In the genomic region with DNA sequence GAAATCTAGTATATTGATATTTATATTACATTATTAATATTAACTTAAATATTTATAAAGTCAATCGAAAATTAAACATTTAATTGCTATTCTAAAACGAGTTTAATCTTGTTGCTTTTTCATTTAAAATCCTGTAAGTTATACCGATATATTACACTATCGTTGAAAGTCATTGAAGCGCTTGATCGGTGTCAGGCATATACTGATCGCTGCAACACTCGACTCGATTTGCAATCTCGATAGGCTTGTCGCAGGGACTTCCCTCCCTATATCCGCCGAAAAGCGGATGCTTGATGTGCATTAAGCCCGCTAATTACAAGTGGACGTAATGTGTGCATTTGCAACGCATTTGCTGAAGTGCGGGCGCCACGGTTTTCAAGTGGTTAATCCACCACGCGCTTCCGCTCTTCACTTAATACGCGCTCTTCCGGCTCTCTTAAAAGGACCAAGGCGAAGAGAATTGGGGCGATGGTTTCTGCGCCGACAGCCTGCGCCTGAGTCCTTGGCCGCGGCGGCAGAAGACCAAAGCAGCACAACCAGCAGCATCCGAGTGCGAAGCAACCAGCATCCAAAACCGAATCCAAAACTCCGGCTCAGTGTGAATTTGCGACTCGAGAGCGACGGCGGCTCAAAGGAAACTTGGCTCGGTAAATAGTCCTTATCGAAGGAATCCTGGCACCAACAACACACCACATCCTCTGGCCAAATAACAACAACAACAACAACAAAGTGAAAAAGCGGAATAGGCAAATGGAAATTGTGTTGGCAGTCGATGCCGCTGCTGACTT, we compare ENCODE assay signal across 1 fruit fly cellular context.
TF ChIP-seq lines count a peak whose summit lies in the region.

Gene CG42613 (plus strand): TSS at position 279 of the 788 bp plus-strand sequence.

TF ChIP-seq in whole organism, embryonic, 481 proteins besides CTCF, POLR2A, EP300 and RAD21 (continued from another document and continues in another):
- peak; percentile 1 for TF ChIP-seq gfzf (GFP tag; optimal IDR thresholded peaks at IDR 0.05; lab: Kevin White, UChicago)
- 0 out of 3 replicates have a peak, but pooled peaks have one; percentile 37 for TF ChIP-seq CG2889 (GFP tag; IDR thresholded peaks at IDR 0.05; lab: Robert Waterston, UW)
- peak; percentile 72 for TF ChIP-seq Deaf1 (tag; optimal IDR thresholded peaks at IDR 0.05; lab: Kevin White, UChicago)
- peak; percentile 25; the same call in 1 of the 3 replicates for TF ChIP-seq mld (GFP tag; IDR thresholded peaks at IDR 0.05; lab: Robert Waterston, UW; ENCODE audit: partially characterized antibody)
- peak; percentile 15 for TF ChIP-seq CG3995 (GFP tag; optimal IDR thresholded peaks at IDR 0.05; lab: Kevin White, UChicago)
- TF ChIP-seq so (GFP tag; IDR thresholded peaks at IDR 0.05; lab: Robert Waterston, UW) = peak; percentile 82; the same call in 2 of the 3 replicates
- TF ChIP-seq wdn (GFP tag; IDR thresholded peaks at IDR 0.05; lab: Robert Waterston, UW) = peak; percentile 53; the same call in 1 of the 2 replicates
- TF ChIP-seq CG10462 (GFP tag; optimal IDR thresholded peaks at IDR 0.05; lab: Kevin White, UChicago) = peak; percentile 2
- peak; percentile 71 for TF ChIP-seq BtbVII (GFP tag; optimal IDR thresholded peaks at IDR 0.05; lab: Kevin White, UChicago)
- TF ChIP-seq CG11398 (GFP tag; optimal IDR thresholded peaks at IDR 0.05; lab: Kevin White, UChicago) = peak; percentile 24
- TF ChIP-seq lola (GFP tag; optimal IDR thresholded peaks at IDR 0.05; lab: Kevin White, UChicago) = peak in 1 of 3 experiments; percentile 50
- peak; percentile 81 for TF ChIP-seq lab (GFP tag; optimal IDR thresholded peaks at IDR 0.05; lab: Kevin White, UChicago)
- TF ChIP-seq sens-2 (GFP tag; IDR thresholded peaks at IDR 0.05; lab: Robert Waterston, UW) = 0 out of 2 replicates have a peak, but pooled peaks have one; percentile 47
- peak; percentile 2 for TF ChIP-seq nmo (GFP tag; optimal IDR thresholded peaks at IDR 0.05; lab: Kevin White, UChicago)
- TF ChIP-seq CG12769 (tag; optimal IDR thresholded peaks at IDR 0.05; lab: Kevin White, UChicago) = peak; percentile 12
- no peak for TF ChIP-seq esg (GFP tag; conservative IDR thresholded peaks at IDR 0.05; lab: Robert Waterston, UW)
- TF ChIP-seq Fer2 (tag; optimal IDR thresholded peaks at IDR 0.05; lab: Kevin White, UChicago) = peak; percentile 35
- peak; percentile 27 for TF ChIP-seq CG1529 (GFP tag; optimal IDR thresholded peaks at IDR 0.05; lab: Kevin White, UChicago)
- TF ChIP-seq hth (optimal IDR thresholded peaks at IDR 0.05; lab: Kevin White, UChicago) = no peak
- peak; percentile 49; the same call in 2 of the 3 replicates for TF ChIP-seq Dbx (GFP tag; IDR thresholded peaks at IDR 0.05; lab: Robert Waterston, UW)
- TF ChIP-seq CG8478 (optimal IDR thresholded peaks at IDR 0.05; lab: Kevin White, UChicago) = no peak
- no peak for TF ChIP-seq lov (optimal IDR thresholded peaks at IDR 0.05; lab: Kevin White, UChicago)
- peak; percentile 84; the same call in 2 of the 3 replicates for TF ChIP-seq lov (GFP tag; IDR thresholded peaks at IDR 0.05; lab: Robert Waterston, UW)
- TF ChIP-seq TFAM (GFP tag; optimal IDR thresholded peaks at IDR 0.05; lab: Kevin White, UChicago) = peak; percentile 26
- TF ChIP-seq pum (GFP tag; optimal IDR thresholded peaks at IDR 0.05; lab: Kevin White, UChicago) = peak; percentile 16
- peak; percentile 39 for TF ChIP-seq abd-A (tag; optimal IDR thresholded peaks at IDR 0.05; lab: Kevin White, UChicago)
- peak in 1 of 2 experiments; percentile 20 for TF ChIP-seq Pdp1 (GFP tag; optimal IDR thresholded peaks at IDR 0.05; lab: Kevin White, UChicago)
- TF ChIP-seq CG5953 (GFP tag; IDR thresholded peaks at IDR 0.05; lab: Robert Waterston, UW) = peak; percentile 54; the same call in 1 of the 2 replicates
- no peak for TF ChIP-seq grn (GFP tag; optimal IDR thresholded peaks at IDR 0.05; lab: Kevin White, UChicago)
- no peak for TF ChIP-seq CG14667 (GFP tag; IDR thresholded peaks at IDR 0.05; lab: Robert Waterston, UW)
- no peak for TF ChIP-seq CG31388 (GFP tag; optimal IDR thresholded peaks at IDR 0.05; lab: Kevin White, UChicago)
- TF ChIP-seq ac (GFP tag; optimal IDR thresholded peaks at IDR 0.05; lab: Kevin White, UChicago) = no peak
- peak; percentile 52 for TF ChIP-seq HmgD (GFP tag; optimal IDR thresholded peaks at IDR 0.05; lab: Kevin White, UChicago)
- peak; percentile 63 for TF ChIP-seq CG14441 (GFP tag; IDR thresholded peaks at IDR 0.05; lab: Robert Waterston, UW)
- no peak for TF ChIP-seq tup (GFP tag; optimal IDR thresholded peaks at IDR 0.05; lab: Kevin White, UChicago)
- TF ChIP-seq Optix (GFP tag; IDR thresholded peaks at IDR 0.05; lab: Robert Waterston, UW) = peak; percentile 57
- peak; percentile 41; the same call in 1 of the 2 replicates for TF ChIP-seq ap (GFP tag; IDR thresholded peaks at IDR 0.05; lab: Robert Waterston, UW)
- TF ChIP-seq CG6175 (GFP tag; IDR thresholded peaks at IDR 0.05; lab: Robert Waterston, UW) = no peak
- TF ChIP-seq cwo (GFP tag; optimal IDR thresholded peaks at IDR 0.05; lab: Kevin White, UChicago) = no peak
- peak; percentile 46; the same call in 1 of the 2 replicates for TF ChIP-seq CG2129 (GFP tag; IDR thresholded peaks at IDR 0.05; lab: Robert Waterston, UW; ENCODE audit: partially characterized antibody)
- peak; percentile 28 for TF ChIP-seq grau (tag; optimal IDR thresholded peaks at IDR 0.05; lab: Kevin White, UChicago)
- peak; percentile 44 for TF ChIP-seq CG32532 (GFP tag; IDR thresholded peaks at IDR 0.05; lab: Robert Waterston, UW)
- TF ChIP-seq CG1603 (tag; optimal IDR thresholded peaks at IDR 0.05; lab: Kevin White, UChicago) = peak; percentile 89
- peak; percentile 18 for TF ChIP-seq Dip3 (GFP tag; optimal IDR thresholded peaks at IDR 0.05; lab: Kevin White, UChicago)
- TF ChIP-seq Lpt (GFP tag; optimal IDR thresholded peaks at IDR 0.05; lab: Kevin White, UChicago) = no peak
- peak; percentile 89 for TF ChIP-seq CG7271 (tag; optimal IDR thresholded peaks at IDR 0.05; lab: Kevin White, UChicago)
- peak; percentile 56; the same call in 2 of the 3 replicates for TF ChIP-seq CG34422 (GFP tag; IDR thresholded peaks at IDR 0.05; lab: Robert Waterston, UW)
- peak; percentile 40; the same call in 1 of the 2 replicates for TF ChIP-seq Ada2b (GFP tag; IDR thresholded peaks at IDR 0.05; lab: Robert Waterston, UW)
- peak; percentile 47 for TF ChIP-seq tap (tag; optimal IDR thresholded peaks at IDR 0.05; lab: Kevin White, UChicago)
- no peak for TF ChIP-seq CG4404 (GFP tag; IDR thresholded peaks at IDR 0.05; lab: Robert Waterston, UW)
- TF ChIP-seq CG18619 (GFP tag; optimal IDR thresholded peaks at IDR 0.05; lab: Kevin White, UChicago) = peak; percentile 64
- TF ChIP-seq CG9797 (GFP tag; optimal IDR thresholded peaks at IDR 0.05; lab: Kevin White, UChicago) = peak; percentile 27
- peak; percentile 88 for TF ChIP-seq sens (GFP tag; lab: Kevin White, UChicago)
- peak; percentile 61 for TF ChIP-seq gsb-n (tag; optimal IDR thresholded peaks at IDR 0.05; lab: Kevin White, UChicago)
- TF ChIP-seq CG14050 (GFP tag; IDR thresholded peaks at IDR 0.05; lab: Robert Waterston, UW) = peak; percentile 25; the same call in 1 of the 3 replicates
- TF ChIP-seq bab2 (GFP tag; optimal IDR thresholded peaks at IDR 0.05; lab: Kevin White, UChicago) = no peak
- TF ChIP-seq Rfx (GFP tag; IDR thresholded peaks at IDR 0.05; lab: Robert Waterston, UW) = peak; percentile 73
- no peak for TF ChIP-seq gcm2 (GFP tag; optimal IDR thresholded peaks at IDR 0.05; lab: Kevin White, UChicago)
- no peak for TF ChIP-seq sqz (GFP tag; optimal IDR thresholded peaks at IDR 0.05; lab: Kevin White, UChicago)
- TF ChIP-seq CG3407 (GFP tag; optimal IDR thresholded peaks at IDR 0.05; lab: Kevin White, UChicago) = peak; percentile 79
- peak; percentile 50 for TF ChIP-seq NC2α (GFP tag; optimal IDR thresholded peaks at IDR 0.05; lab: Kevin White, UChicago)
- peak; percentile 83 for TF ChIP-seq Sry-δ (GFP tag; optimal IDR thresholded peaks at IDR 0.05; lab: Kevin White, UChicago)
- peak; percentile 36 for TF ChIP-seq dmrt99B (tag; optimal IDR thresholded peaks at IDR 0.05; lab: Kevin White, UChicago)
- TF ChIP-seq D19A (tag; optimal IDR thresholded peaks at IDR 0.05; lab: Kevin White, UChicago) = peak; percentile 32
- peak; percentile 34 for TF ChIP-seq Med (GFP tag; lab: Kevin White, UChicago)
- TF ChIP-seq gce (GFP tag; IDR thresholded peaks at IDR 0.05; lab: Robert Waterston, UW) = peak; percentile 42; the same call in 1 of the 3 replicates
- peak; percentile 66 for TF ChIP-seq CG13296 (GFP tag; optimal IDR thresholded peaks at IDR 0.05; lab: Kevin White, UChicago)
- TF ChIP-seq slp2 (GFP tag; optimal IDR thresholded peaks at IDR 0.05; lab: Kevin White, UChicago) = peak; percentile 51
- no peak for TF ChIP-seq Atf3 (GFP tag; optimal IDR thresholded peaks at IDR 0.05; lab: Kevin White, UChicago)
- peak; percentile 11 for TF ChIP-seq Dek (tag; optimal IDR thresholded peaks at IDR 0.05; lab: Kevin White, UChicago)
- no peak for TF ChIP-seq CG7357 (GFP tag; IDR thresholded peaks at IDR 0.05; lab: Robert Waterston, UW)
- peak; percentile 27 to 52 for TF ChIP-seq chif (GFP tag; optimal IDR thresholded peaks at IDR 0.05; lab: Kevin White, UChicago)
- no peak for TF ChIP-seq MESR4 (GFP tag; optimal IDR thresholded peaks at IDR 0.05; lab: Kevin White, UChicago)
- 0 out of 2 replicates have a peak, but pooled peaks have one; percentile 10 for TF ChIP-seq CG7372 (GFP tag; IDR thresholded peaks at IDR 0.05; lab: Robert Waterston, UW)
- no peak for TF ChIP-seq pros (GFP tag; optimal IDR thresholded peaks at IDR 0.05; lab: Kevin White, UChicago)
- peak; percentile 57 for TF ChIP-seq CG10979 (tag; optimal IDR thresholded peaks at IDR 0.05; lab: Kevin White, UChicago)
- no peak for TF ChIP-seq chn (GFP tag; optimal IDR thresholded peaks at IDR 0.05; lab: Kevin White, UChicago)
- TF ChIP-seq CG4328 (GFP tag; optimal IDR thresholded peaks at IDR 0.05; lab: Kevin White, UChicago) = no peak
- TF ChIP-seq unc-4 (GFP tag; IDR thresholded peaks at IDR 0.05; lab: Robert Waterston, UW; ENCODE audit: partially characterized antibody) = no peak
- TF ChIP-seq CG10274 (GFP tag; optimal IDR thresholded peaks at IDR 0.05; lab: Kevin White, UChicago) = peak; percentile 38
- peak; percentile 53 for TF ChIP-seq kni (GFP tag; optimal IDR thresholded peaks at IDR 0.05; lab: Kevin White, UChicago)
- no peak for TF ChIP-seq Hmx (GFP tag; optimal IDR thresholded peaks at IDR 0.05; lab: Kevin White, UChicago)
- TF ChIP-seq ind (GFP tag; optimal IDR thresholded peaks at IDR 0.05; lab: Kevin White, UChicago) = peak; percentile 31
- TF ChIP-seq Abd-B (GFP tag; optimal IDR thresholded peaks at IDR 0.05; lab: Kevin White, UChicago) = no peak
- peak; percentile 55 for TF ChIP-seq CG11504 (tag; optimal IDR thresholded peaks at IDR 0.05; lab: Kevin White, UChicago)
- peak; percentile 64; the same call in 1 of the 2 replicates for TF ChIP-seq seq (GFP tag; IDR thresholded peaks at IDR 0.05; lab: Robert Waterston, UW)
- TF ChIP-seq Jarid2 (GFP tag; optimal IDR thresholded peaks at IDR 0.05; lab: Kevin White, UChicago) = peak; percentile 19
- TF ChIP-seq slou (GFP tag; optimal IDR thresholded peaks at IDR 0.05; lab: Kevin White, UChicago) = no peak
- peak; percentile 66 for TF ChIP-seq CG42726 (GFP tag; IDR thresholded peaks at IDR 0.05; lab: Robert Waterston, UW; ENCODE audit: partially characterized antibody)
- peak; percentile 87 for TF ChIP-seq Meics (GFP tag; optimal IDR thresholded peaks at IDR 0.05; lab: Kevin White, UChicago)
- TF ChIP-seq CG7928 (GFP tag; optimal IDR thresholded peaks at IDR 0.05; lab: Kevin White, UChicago) = peak; percentile 23
- TF ChIP-seq CG3726 (GFP tag; IDR thresholded peaks at IDR 0.05; lab: Robert Waterston, UW) = 0 out of 3 replicates have a peak, but pooled peaks have one; percentile 58
- TF ChIP-seq Rx (GFP tag; IDR thresholded peaks at IDR 0.05; lab: Robert Waterston, UW) = no peak
- no peak for TF ChIP-seq h (optimal IDR thresholded peaks at IDR 0.05; lab: Kevin White, UChicago)
- TF ChIP-seq CG9437 (GFP tag; optimal IDR thresholded peaks at IDR 0.05; lab: Kevin White, UChicago) = peak; percentile 62
- TF ChIP-seq CG17829 (tag; optimal IDR thresholded peaks at IDR 0.05; lab: Kevin White, UChicago) = peak; percentile 3
- TF ChIP-seq stc (GFP tag; IDR thresholded peaks at IDR 0.05; lab: Robert Waterston, UW) = 0 out of 2 replicates have a peak, but pooled peaks have one; percentile 38
- no peak for TF ChIP-seq ERR (GFP tag; optimal IDR thresholded peaks at IDR 0.05; lab: Kevin White, UChicago)
- peak; percentile 72 for TF ChIP-seq CG10209 (GFP tag; optimal IDR thresholded peaks at IDR 0.05; lab: Kevin White, UChicago)
- TF ChIP-seq zen2 (GFP tag; IDR thresholded peaks at IDR 0.05; lab: Robert Waterston, UW; ENCODE audit: partially characterized antibody) = peak; percentile 64
- TF ChIP-seq CG43689 (GFP tag; IDR thresholded peaks at IDR 0.05; lab: Robert Waterston, UW) = no peak
- TF ChIP-seq CG5245 (GFP tag; optimal IDR thresholded peaks at IDR 0.05; lab: Kevin White, UChicago) = peak; percentile 61
- no peak for TF ChIP-seq Nf-YC (tag; optimal IDR thresholded peaks at IDR 0.05; lab: Kevin White, UChicago)
- TF ChIP-seq MTF-1 (GFP tag; optimal IDR thresholded peaks at IDR 0.05; lab: Kevin White, UChicago; ENCODE audit: borderline replicate concordance) = peak; percentile 90
- TF ChIP-seq CG18011 (GFP tag; optimal IDR thresholded peaks at IDR 0.05; lab: Kevin White, UChicago) = peak; percentile 96
- 0 out of 3 replicates have a peak, but pooled peaks have one; percentile 55 for TF ChIP-seq z (GFP tag; IDR thresholded peaks at IDR 0.05; lab: Robert Waterston, UW)
- peak; percentile 64 for TF ChIP-seq CG6765 (GFP tag; optimal IDR thresholded peaks at IDR 0.05; lab: Kevin White, UChicago)
- TF ChIP-seq vvl (GFP tag; IDR thresholded peaks at IDR 0.05; lab: Robert Waterston, UW) = peak; percentile 57; the same call in 1 of the 2 replicates
- peak; percentile 41 for TF ChIP-seq ssp (GFP tag; IDR thresholded peaks at IDR 0.05; lab: Robert Waterston, UW)
- TF ChIP-seq CG8281 (tag; optimal IDR thresholded peaks at IDR 0.05; lab: Kevin White, UChicago) = no peak
- no peak for TF ChIP-seq CG1602 (GFP tag; optimal IDR thresholded peaks at IDR 0.05; lab: Kevin White, UChicago)
- no peak for TF ChIP-seq YL-1 (GFP tag; optimal IDR thresholded peaks at IDR 0.05; lab: Kevin White, UChicago)
- peak; percentile 68; the same call in 2 of the 3 replicates for TF ChIP-seq CG17361 (GFP tag; IDR thresholded peaks at IDR 0.05; lab: Robert Waterston, UW)
- TF ChIP-seq yki (optimal IDR thresholded peaks at IDR 0.05; lab: Kevin White, UChicago) = no peak
- TF ChIP-seq Hey (tag; optimal IDR thresholded peaks at IDR 0.05; lab: Kevin White, UChicago) = no peak
- TF ChIP-seq HLH54F (GFP tag; optimal IDR thresholded peaks at IDR 0.05; lab: Kevin White, UChicago) = peak; percentile 37
- TF ChIP-seq bbx (GFP tag; IDR thresholded peaks at IDR 0.05; lab: Robert Waterston, UW; ENCODE audit: partially characterized antibody) = peak; percentile 75
- TF ChIP-seq CG13775 (GFP tag; optimal IDR thresholded peaks at IDR 0.05; lab: Kevin White, UChicago) = peak; percentile 85
